Worm (Caenorhabditis elegans) whole organism, early embryonic: ENCODE results near the gene sra-37.

Source experiments
- B0310.2 ChIP-seq: sonication (generic microtip); optimal IDR thresholded peaks from 2 replicates; lab custom pipeline; 2016; ENCODE audit warnings: mild to moderate bottlenecking, missing genetic modification characterization, missing compliant biosample characterization
- F13C5.2 ChIP-seq: sonication (generic microtip); optimal IDR thresholded peaks from 2 replicates; lab custom pipeline; 2017; ENCODE audit warnings: mild to moderate bottlenecking, missing genetic modification characterization, inconsistent platforms, missing compliant biosample characterization
- aly-1 ChIP-seq: sonication (generic microtip); optimal IDR thresholded peaks from 2 replicates; lab custom pipeline; 2016; ENCODE audit warnings: missing genetic modification characterization, missing compliant biosample characterization
- ama-1 ChIP-seq: fragments of 150-350 bp; optimal IDR thresholded peaks from 2 replicates; lab custom pipeline; 2014
- ceh-13 ChIP-seq: fragments of 200-800 bp; sonication (Bioruptor generic); optimal IDR thresholded peaks from 2 replicates; lab custom pipeline; 2018; ENCODE audit warnings: mild to moderate bottlenecking, missing genetic modification characterization, missing compliant biosample characterization
- ceh-36 ChIP-seq: sonication (generic microtip); optimal IDR thresholded peaks from 2 replicates; lab custom pipeline; 2016; ENCODE audit warnings: missing genetic modification characterization, inconsistent platforms, missing compliant biosample characterization
- ets-7 ChIP-seq: sonication (generic microtip); optimal IDR thresholded peaks from 2 replicates; lab custom pipeline; 2016; ENCODE audit warnings: missing genotype, missing genetic modification characterization, missing compliant biosample characterization
- flt-1 ChIP-seq: fragments of 200-800 bp; sonication (Bioruptor generic); IDR thresholded peaks from 2 replicates; pipeline ENCODE4 v1.3.6; 2022; ENCODE audit warnings: missing genetic modification characterization, missing compliant biosample characterization
- hmbx-1 ChIP-seq: sonication (generic microtip); optimal IDR thresholded peaks from 2 replicates; lab custom pipeline; 2016; ENCODE audit warnings: mild to moderate bottlenecking, missing genetic modification characterization, missing compliant biosample characterization
- hmg-4 ChIP-seq: fragments of 200-800 bp; sonication (Bioruptor generic); optimal IDR thresholded peaks from 2 replicates; lab custom pipeline; 2018; ENCODE audit warnings: mild to moderate bottlenecking, missing genetic modification characterization, missing compliant biosample characterization
- hnd-1 ChIP-seq: sonication (generic microtip); optimal IDR thresholded peaks from 2 replicates; lab custom pipeline; 2016; ENCODE audit warnings: missing genetic modification characterization, missing compliant biosample characterization
- pes-1 ChIP-seq: fragments of 200-800 bp; sonication (Bioruptor generic); IDR thresholded peaks from 2 replicates; pipeline ENCODE4 v1.3.6; 2022; ENCODE audit warnings: missing genetic modification reagents, missing genetic modification characterization, missing compliant biosample characterization
- scrt-1 ChIP-seq: fragments of 200-800 bp; sonication (Bioruptor generic); IDR thresholded peaks from 2 replicates; pipeline ENCODE4 v1.3.6; 2022; ENCODE audit warnings: missing genetic modification characterization, missing compliant biosample characterization
- sea-1 ChIP-seq: fragments of 200-800 bp; sonication (Bioruptor generic); conservative IDR thresholded peaks from 2 replicates; pipeline ENCODE4 v1.3.6; 2022; ENCODE audit warnings: missing genetic modification characterization, missing compliant biosample characterization
- tbx-11 ChIP-seq: fragments of 200-800 bp; sonication (Bioruptor generic); IDR thresholded peaks from 2 replicates; pipeline ENCODE4 v1.3.6; 2022; ENCODE audit warnings: missing genetic modification characterization, missing compliant biosample characterization
- tbx-37 ChIP-seq: fragments of 200-800 bp; sonication (Bioruptor generic); conservative IDR thresholded peaks from 2 replicates; pipeline ENCODE4 v1.3.6; 2022; ENCODE audit warnings: missing genetic modification reagents, missing genetic modification characterization, missing compliant biosample characterization
- tra-4 ChIP-seq: sonication (generic microtip); optimal IDR thresholded peaks from 2 replicates; lab custom pipeline; 2017; ENCODE audit warnings: missing genetic modification characterization, missing compliant biosample characterization

Gene sra-37

ce11 chrX:13858693-13859092 is 34.5 kb downstream of the sra-37 start, which contains the start of gene M03B6.4:
Gene M03B6.4, plus strand, starts transcription at chrX:13858841.
- TF ChIP-seq tbx-11 (no peak), pes-1 (no peak), ama-1 (lab: Kevin White, UChicago) (no peak), hmg-4 (no peak), ceh-13 (no peak), scrt-1 (GFP tag; lab: Robert Waterston, UW) (no peak)

ce11 chrX:13855928-13856327 is 37.2 kb downstream of the sra-37 start:
- TF ChIP-seq tra-4 (tag; lab: Kevin White, UChicago), result no peak
- no peak for TF ChIP-seq sea-1 (GFP tag; lab: Robert Waterston, UW)
- no peak for TF ChIP-seq hnd-1 (tag; lab: Kevin White, UChicago)
- TF ChIP-seq F13C5.2 (tag; lab: Kevin White, UChicago), result no peak
- no peak for TF ChIP-seq hmg-4
- TF ChIP-seq ceh-36 (tag; lab: Kevin White, UChicago), result no peak
- no peak for TF ChIP-seq scrt-1 (GFP tag; lab: Robert Waterston, UW)
- no peak for TF ChIP-seq tbx-37 (GFP tag; lab: Robert Waterston, UW)
- no peak for TF ChIP-seq ceh-13
- no peak for TF ChIP-seq flt-1 (GFP tag; lab: Robert Waterston, UW)
- no peak for TF ChIP-seq ama-1 (lab: Kevin White, UChicago)
- TF ChIP-seq pes-1, result no peak
- TF ChIP-seq hmbx-1 (tag; lab: Kevin White, UChicago), result no peak
- no peak for TF ChIP-seq tbx-11
- no peak for TF ChIP-seq ets-7
- TF ChIP-seq aly-1 (tag; lab: Kevin White, UChicago), result no peak
- no peak for TF ChIP-seq B0310.2 (tag; lab: Kevin White, UChicago)

- TF ChIP-seq hmbx-1 (tag; lab: Kevin White, UChicago) (no peak), ets-7 (no peak), flt-1 (GFP tag; lab: Robert Waterston, UW) (no peak), tbx-37 (GFP tag; lab: Robert Waterston, UW) (no peak), ceh-13 (no peak), tra-4 (tag; lab: Kevin White, UChicago) (no peak), aly-1 (tag; lab: Kevin White, UChicago) (no peak), sea-1 (GFP tag; lab: Robert Waterston, UW) (no peak), hnd-1 (tag; lab: Kevin White, UChicago) (no peak), ceh-36 (tag; lab: Kevin White, UChicago) (no peak), hmg-4 (no peak), tbx-11 (no peak), pes-1 (no peak), ama-1 (lab: Kevin White, UChicago) (no peak)
Measured at ce11 chrX:13852606-13853005, 40.5 kb downstream of the sra-37 start, which contains the start of gene mct-3. Gene mct-3, plus strand, starts transcription at chrX:13852906.

ce11 chrX:13851590-13851989 is 41.6 kb downstream of the sra-37 start:
- TF ChIP-seq tbx-37 (GFP tag; lab: Robert Waterston, UW), result no peak
- no peak for TF ChIP-seq pes-1
- no peak for TF ChIP-seq tbx-11
- no peak for TF ChIP-seq ceh-13
- no peak for TF ChIP-seq scrt-1 (GFP tag; lab: Robert Waterston, UW)
- TF ChIP-seq hmg-4, result no peak
- TF ChIP-seq hmbx-1 (tag; lab: Kevin White, UChicago), result no peak
- no peak for TF ChIP-seq hnd-1 (tag; lab: Kevin White, UChicago)
- TF ChIP-seq B0310.2 (tag; lab: Kevin White, UChicago), result no peak
- no peak for TF ChIP-seq ets-7
- no peak for TF ChIP-seq flt-1 (GFP tag; lab: Robert Waterston, UW)
- no peak for TF ChIP-seq sea-1 (GFP tag; lab: Robert Waterston, UW)
- TF ChIP-seq ama-1 (lab: Kevin White, UChicago), result no peak

- no peak for TF ChIP-seq hmg-4
- no peak for TF ChIP-seq hnd-1 (tag; lab: Kevin White, UChicago)
- TF ChIP-seq B0310.2 (tag; lab: Kevin White, UChicago), result no peak
- TF ChIP-seq flt-1 (GFP tag; lab: Robert Waterston, UW), result no peak
Measured at ce11 chrX:13850359-13850758, 42.8 kb downstream of the sra-37 start.

- TF ChIP-seq B0310.2 (tag; lab: Kevin White, UChicago) (no peak), hmg-4 (no peak), F13C5.2 (tag; lab: Kevin White, UChicago) (no peak), aly-1 (tag; lab: Kevin White, UChicago) (no peak)
Measured at ce11 chrX:13846024-13846423, 47.1 kb downstream of the sra-37 start.

ce11 chrX:13843676-13844075 is 49.5 kb downstream of the sra-37 start, which contains the start of gene M03B6.5:
Gene M03B6.5, plus strand, starts transcription at chrX:13843976.
- TF ChIP-seq hmbx-1 (tag; lab: Kevin White, UChicago), result no peak
- no peak for TF ChIP-seq sea-1 (GFP tag; lab: Robert Waterston, UW)
- no peak for TF ChIP-seq tbx-37 (GFP tag; lab: Robert Waterston, UW)
- no peak for TF ChIP-seq ets-7
- TF ChIP-seq scrt-1 (GFP tag; lab: Robert Waterston, UW), result no peak
- no peak for TF ChIP-seq ama-1 (lab: Kevin White, UChicago)
- no peak for TF ChIP-seq ceh-36 (tag; lab: Kevin White, UChicago)
- TF ChIP-seq flt-1 (GFP tag; lab: Robert Waterston, UW), result no peak
- no peak for TF ChIP-seq pes-1
- TF ChIP-seq tbx-11, result no peak
- TF ChIP-seq hmg-4, result no peak
- no peak for TF ChIP-seq ceh-13
- TF ChIP-seq aly-1 (tag; lab: Kevin White, UChicago), result no peak
- TF ChIP-seq B0310.2 (tag; lab: Kevin White, UChicago), result no peak

ce11 chrX:13841277-13841676 is 51.9 kb downstream of the sra-37 start, which contains the start of gene M03B6.1:
Gene M03B6.1, plus strand, starts transcription at chrX:13841610.
- TF ChIP-seq F13C5.2 (tag; lab: Kevin White, UChicago) (no peak), hmbx-1 (tag; lab: Kevin White, UChicago) (no peak), ceh-36 (tag; lab: Kevin White, UChicago) (no peak), pes-1 (no peak), B0310.2 (tag; lab: Kevin White, UChicago) (no peak), aly-1 (tag; lab: Kevin White, UChicago) (no peak), hnd-1 (tag; lab: Kevin White, UChicago) (no peak), sea-1 (GFP tag; lab: Robert Waterston, UW) (no peak), tra-4 (tag; lab: Kevin White, UChicago) (no peak), ama-1 (lab: Kevin White, UChicago) (no peak), ceh-13 (no peak), tbx-11 (no peak), flt-1 (GFP tag; lab: Robert Waterston, UW) (no peak), tbx-37 (GFP tag; lab: Robert Waterston, UW) (no peak), scrt-1 (GFP tag; lab: Robert Waterston, UW) (no peak), hmg-4 (no peak)
